Fruit fly (Drosophila melanogaster) whole organism, prepupa: ENCODE data around the gene Fer3.
A peak's percentile ranks its signal among the peaks of the same experiment; 100 is the strongest.

Experiments
- Blimp-1 ChIP-seq: fragments of 200-800 bp; sonication (Bioruptor generic); optimal IDR thresholded peaks from 3 replicates; lab custom pipeline; 2017; ENCODE audit warnings: missing biosample characterization, missing genetic modification characterization, mild to moderate bottlenecking, moderate library complexity, missing genetic modification reagents
- CG10669 ChIP-seq: fragments of 200-800 bp; sonication (Bioruptor generic); optimal IDR thresholded peaks from 3 replicates; lab custom pipeline; 2018; ENCODE audit warnings: missing biosample characterization, mild to moderate bottlenecking, missing genetic modification characterization, moderate library complexity
- CG11762 ChIP-seq: fragments of 200-800 bp; sonication (Bioruptor generic); optimal IDR thresholded peaks from 3 replicates; lab custom pipeline; 2016; ENCODE audit warnings: missing biosample characterization, missing genetic modification characterization; ENCODE audit not compliant: insufficient read depth
- CG11902 ChIP-seq: fragments of 200-800 bp; sonication (Bioruptor generic); optimal IDR thresholded peaks from 3 replicates; lab custom pipeline; 2016; ENCODE audit warnings: missing biosample characterization, missing genetic modification characterization
- CG15336 ChIP-seq: fragments of 200-800 bp; sonication (Bioruptor generic); IDR thresholded peaks from 2 replicates; pipeline ENCODE4 v1.3.6; 2022; ENCODE audit warnings: missing biosample characterization, missing genetic modification characterization
- CG1621 ChIP-seq: fragments of 200-800 bp; sonication (Bioruptor generic); optimal IDR thresholded peaks from 3 replicates; lab custom pipeline; 2018; ENCODE audit warnings: missing biosample characterization, mild to moderate bottlenecking, missing genetic modification characterization
- CG16779 ChIP-seq: fragments of 200-800 bp; sonication (Bioruptor generic); optimal IDR thresholded peaks from 3 replicates; lab custom pipeline; 2017; ENCODE audit warnings: missing biosample characterization, mild to moderate bottlenecking, missing genetic modification characterization
- CG3032 ChIP-seq: fragments of 200-800 bp; optimal IDR thresholded peaks from 2 replicates; lab custom pipeline; 2019; ENCODE audit warnings: missing biosample characterization, mild to moderate bottlenecking, missing genetic modification characterization, moderate library complexity
- CG31627 ChIP-seq: fragments of 200-800 bp; sonication (Bioruptor generic); optimal IDR thresholded peaks from 3 replicates; lab custom pipeline; 2016; ENCODE audit warnings: missing biosample characterization, missing genetic modification characterization
- CG32006 ChIP-seq: fragments of 200-800 bp; sonication (Bioruptor generic); optimal IDR thresholded peaks from 3 replicates; lab custom pipeline; 2017; ENCODE audit warnings: missing biosample characterization, mild to moderate bottlenecking, missing genetic modification characterization
- CG34406 ChIP-seq: fragments of 200-800 bp; sonication (Bioruptor generic); optimal IDR thresholded peaks from 3 replicates; lab custom pipeline; 2016; ENCODE audit warnings: missing biosample characterization, missing genetic modification characterization
- CG3919 ChIP-seq: fragments of 200-800 bp; sonication (Bioruptor generic); optimal IDR thresholded peaks from 3 replicates; lab custom pipeline; 2016; ENCODE audit warnings: missing biosample characterization, missing genetic modification characterization
- CG6163 ChIP-seq: fragments of 200-800 bp; sonication (Bioruptor generic); IDR thresholded peaks from 3 replicates; pipeline ENCODE4 v1.3.6; 2022; ENCODE audit warnings: missing biosample characterization, missing genetic modification characterization
- CG6276 ChIP-seq: fragments of 200-800 bp; sonication (Bioruptor generic); optimal IDR thresholded peaks from 2 replicates; lab custom pipeline; 2017; ENCODE audit warnings: missing biosample characterization, mild to moderate bottlenecking, missing genetic modification characterization
- CG6792 ChIP-seq: fragments of 200-800 bp; sonication (Bioruptor generic); optimal IDR thresholded peaks from 3 replicates; lab custom pipeline; 2016; ENCODE audit warnings: missing biosample characterization, missing genetic modification characterization
- CG6808 ChIP-seq: fragments of 200-800 bp; sonication (Bioruptor generic); optimal IDR thresholded peaks from 3 replicates; lab custom pipeline; 2017; ENCODE audit warnings: missing biosample characterization, missing genetic modification characterization, mild to moderate bottlenecking, moderate library complexity, missing genetic modification reagents
- CG6854 ChIP-seq: fragments of 200-800 bp; sonication (Bioruptor generic); optimal IDR thresholded peaks from 2 replicates; lab custom pipeline; 2017; ENCODE audit warnings: missing biosample characterization, mild to moderate bottlenecking, missing genetic modification characterization
- CG7368 ChIP-seq: fragments of 200-800 bp; sonication (Bioruptor generic); optimal IDR thresholded peaks from 3 replicates; lab custom pipeline; 2016; ENCODE audit warnings: missing biosample characterization, missing genetic modification characterization
- CG8119 ChIP-seq: fragments of 200-800 bp; sonication (Bioruptor generic); IDR thresholded peaks from 3 replicates; pipeline ENCODE4 v1.3.6; 2022; ENCODE audit warnings: missing biosample characterization, missing genetic modification characterization
- CG8319 ChIP-seq: fragments of 200-800 bp; sonication (Bioruptor generic); optimal IDR thresholded peaks from 3 replicates; lab custom pipeline; 2016; ENCODE audit warnings: missing biosample characterization, missing genetic modification characterization
- CG8632 ChIP-seq: fragments of 200-800 bp; sonication (Bioruptor generic); optimal IDR thresholded peaks from 3 replicates; lab custom pipeline; 2016; ENCODE audit warnings: missing biosample characterization, missing genetic modification characterization
- CG9139 ChIP-seq: fragments of 200-800 bp; sonication (Bioruptor generic); optimal IDR thresholded peaks from 3 replicates; lab custom pipeline; 2017; ENCODE audit warnings: missing biosample characterization, mild to moderate bottlenecking, missing genetic modification characterization
- Eip75B ChIP-seq: fragments of 200-800 bp; sonication (Bioruptor generic); optimal IDR thresholded peaks from 3 replicates; lab custom pipeline; 2016; ENCODE audit warnings: missing biosample characterization, missing genetic modification characterization
- Eip78C ChIP-seq: fragments of 200-800 bp; sonication (Bioruptor generic); peaks from one replicate; lab custom pipeline; 2016; ENCODE audit warnings: missing biosample characterization, missing genetic modification characterization
- Eip93F ChIP-seq: fragments of 200-800 bp; sonication (Bioruptor generic); optimal IDR thresholded peaks from 2 replicates; lab custom pipeline; 2016; ENCODE audit warnings: missing biosample characterization, mild to moderate bottlenecking, missing genetic modification characterization
- Ets96B ChIP-seq: fragments of 200-800 bp; optimal IDR thresholded peaks from 2 replicates; lab custom pipeline; 2019; ENCODE audit warnings: missing biosample characterization, mild to moderate bottlenecking, missing genetic modification characterization, moderate library complexity
- Hr39 ChIP-seq: fragments of 200-800 bp; sonication (Bioruptor generic); optimal IDR thresholded peaks from 2 replicates; lab custom pipeline; 2016; ENCODE audit warnings: missing biosample characterization, missing genetic modification characterization
- Lpt ChIP-seq: fragments of 200-800 bp; sonication (Bioruptor generic); optimal IDR thresholded peaks from 3 replicates; lab custom pipeline; 2016; ENCODE audit warnings: missing biosample characterization, missing genetic modification characterization
- Sox102F ChIP-seq: fragments of 200-800 bp; sonication (Bioruptor generic); optimal IDR thresholded peaks from 2 replicates; lab custom pipeline; 2016; ENCODE audit warnings: missing biosample characterization, mild to moderate bottlenecking, missing genetic modification characterization
- Sox14 ChIP-seq: fragments of 200-800 bp; sonication (Bioruptor generic); optimal IDR thresholded peaks from 3 replicates; lab custom pipeline; 2016; ENCODE audit warnings: missing biosample characterization, missing genetic modification characterization
- Sox15 ChIP-seq: fragments of 200-800 bp; sonication (Bioruptor generic); optimal IDR thresholded peaks from 3 replicates; lab custom pipeline; 2016; ENCODE audit warnings: missing biosample characterization, missing genetic modification characterization
- achi ChIP-seq: fragments of 200-800 bp; sonication (Bioruptor generic); optimal IDR thresholded peaks from 3 replicates; lab custom pipeline; 2016; ENCODE audit warnings: missing biosample characterization, missing genetic modification characterization
- acj6 ChIP-seq: fragments of 200-800 bp; sonication (Bioruptor generic); optimal IDR thresholded peaks from 3 replicates; lab custom pipeline; 2016; ENCODE audit warnings: missing biosample characterization, missing genetic modification characterization
- dsx ChIP-seq: fragments of 200-800 bp; optimal IDR thresholded peaks from 3 replicates; lab custom pipeline; 2019; ENCODE audit warnings: missing biosample characterization, mild to moderate bottlenecking, missing genetic modification characterization, moderate library complexity; ENCODE audit not compliant: poor library complexity, severe bottlenecking
- eg ChIP-seq: fragments of 200-800 bp; sonication (Bioruptor generic); IDR thresholded peaks from 3 replicates; pipeline ENCODE4 v1.3.6; 2022; ENCODE audit warnings: missing biosample characterization, missing genetic modification characterization
- esn ChIP-seq: fragments of 200-800 bp; sonication (Bioruptor generic); optimal IDR thresholded peaks from 2 replicates; lab custom pipeline; 2016; ENCODE audit warnings: missing biosample characterization, mild to moderate bottlenecking, missing genetic modification characterization, moderate library complexity
- fd59A ChIP-seq: fragments of 200-800 bp; sonication (Bioruptor generic); optimal IDR thresholded peaks from 2 replicates; lab custom pipeline; 2017; ENCODE audit warnings: missing biosample characterization, mild to moderate bottlenecking, missing genetic modification characterization, missing genetic modification reagents
- fd85E ChIP-seq: fragments of 200-800 bp; sonication (Bioruptor generic); optimal IDR thresholded peaks from 3 replicates; lab custom pipeline; 2016; ENCODE audit warnings: missing biosample characterization, missing genetic modification characterization
- net ChIP-seq: fragments of 200-800 bp; sonication (Bioruptor generic); optimal IDR thresholded peaks from 3 replicates; lab custom pipeline; 2016; ENCODE audit warnings: missing biosample characterization, missing genetic modification characterization
- spab ChIP-seq: fragments of 200-800 bp; sonication (Bioruptor generic); optimal IDR thresholded peaks from 2 replicates; lab custom pipeline; 2017; ENCODE audit warnings: missing biosample characterization, mild to moderate bottlenecking, missing genetic modification characterization, missing genetic modification reagents
- ss ChIP-seq, 2 experiments: fragments of 200-800 bp; sonication (Bioruptor generic); optimal IDR thresholded peaks; 2 replicates in 1 of 2; 3 replicates in 1 of 2; lab custom pipeline; 2017 to 2018; ENCODE audit warnings: mild to moderate bottlenecking in 2 of 2, missing biosample characterization in 2 of 2, missing genetic modification characterization in 2 of 2, moderate library complexity in 1 of 2
- svp ChIP-seq: fragments of 200-800 bp; sonication (Bioruptor generic); peaks from one replicate; lab custom pipeline; 2016; ENCODE audit warnings: missing biosample characterization, missing genetic modification characterization
- topi ChIP-seq: fragments of 200-800 bp; sonication (Bioruptor generic); optimal IDR thresholded peaks from 3 replicates; lab custom pipeline; 2016; ENCODE audit warnings: missing biosample characterization, missing genetic modification characterization
- vri ChIP-seq: fragments of 200-800 bp; sonication (Bioruptor generic); optimal IDR thresholded peaks from 3 replicates; lab custom pipeline; 2016; ENCODE audit warnings: missing biosample characterization, mild to moderate bottlenecking, missing genetic modification characterization

The Fer3 gene

dm6 chr3R:11646826-11647225 is 47.3 kb downstream of the Fer3 start:
- TF ChIP-seq CG11902 (no peak), CG9139 (peak; percentile 92), CG16779 (tag; lab: Kevin White, UChicago) (peak; percentile 82), CG34406 (GFP tag; lab: Kevin White, UChicago) (no peak), acj6 (GFP tag; lab: Kevin White, UChicago) (no peak), esn (GFP tag; lab: Kevin White, UChicago) (peak; percentile 12), achi (peak; percentile 18), vri (peak; percentile 58), Eip93F (GFP tag; lab: Kevin White, UChicago) (no peak), fd85E (GFP tag; lab: Kevin White, UChicago) (peak; percentile 22), CG1621 (peak; percentile 71), Sox14 (GFP tag; lab: Kevin White, UChicago) (peak; percentile 9), Eip75B (peak; percentile 49), CG8319 (GFP tag; lab: Kevin White, UChicago) (no peak), CG15336 (GFP tag; lab: Robert Waterston, UW) (peak; percentile 74; the same call in 1 of the 2 replicates), CG32006 (GFP tag; lab: Kevin White, UChicago) (no peak), Blimp-1 (peak; percentile 20), net (GFP tag; lab: Kevin White, UChicago) (peak; percentile 62), topi (peak; percentile 29), Hr39 (GFP tag; lab: Kevin White, UChicago) (no peak), dsx (GFP tag; lab: Kevin White, UChicago) (peak; percentile 52), eg (GFP tag; lab: Robert Waterston, UW) (peak; percentile 87), CG8119 (GFP tag; lab: Robert Waterston, UW) (peak; percentile 76), Sox102F (GFP tag; lab: Kevin White, UChicago) (peak; percentile 25), CG3032 (tag; lab: Kevin White, UChicago) (peak; percentile 47), CG31627 (GFP tag; lab: Kevin White, UChicago) (no peak), svp (GFP tag; lab: Kevin White, UChicago) (peak; percentile 65), fd59A (GFP tag; lab: Kevin White, UChicago) (no peak), Lpt (GFP tag; lab: Kevin White, UChicago) (peak; percentile 55), Ets96B (tag; lab: Kevin White, UChicago) (peak; percentile 42), CG6808 (GFP tag; lab: Kevin White, UChicago) (peak; percentile 92), spab (GFP tag; lab: Kevin White, UChicago) (peak; percentile 78), CG6854 (GFP tag; lab: Kevin White, UChicago) (peak; percentile 78), ss (GFP tag; optimal IDR thresholded peaks at IDR 0.05; lab: Kevin White, UChicago) (peak; percentile 94 to 97), CG6792 (no peak), Sox15 (GFP tag; lab: Kevin White, UChicago) (no peak), CG11762 (GFP tag; lab: Kevin White, UChicago) (peak; percentile 27), CG10669 (GFP tag; lab: Kevin White, UChicago) (peak; percentile 71), CG3919 (GFP tag; lab: Kevin White, UChicago) (peak; percentile 27), Eip78C (GFP tag; lab: Kevin White, UChicago) (peak; percentile 82), CG6276 (GFP tag; lab: Kevin White, UChicago) (peak; percentile 80), CG6163 (GFP tag; lab: Robert Waterston, UW) (peak; percentile 85), CG7368 (GFP tag; lab: Kevin White, UChicago) (peak; percentile 39), CG8632 (peak; percentile 6)
- TF ChIP-seq, all 60 proteins: peak for 33
